Fruit fly (Drosophila melanogaster) whole organism: ENCODE measurements around the gene Snr1.

ENCODE experiments used
- CG8478 ChIP-seq: fragments of >200 bp; optimal IDR thresholded peaks from 2 replicates; lab custom pipeline; 2018; ENCODE audit warnings: inconsistent platforms
- Dll ChIP-seq: fragments of >200 bp; optimal IDR thresholded peaks from 2 replicates; lab custom pipeline; 2017
- EcR ChIP-seq, 2 experiments: fragments of >200 bp; optimal IDR thresholded peaks; 2 replicates each; lab custom pipeline; 2017; ENCODE audit warnings: missing biosample characterization in 2 of 2, missing genetic modification characterization in 2 of 2, missing genetic modification reagents in 2 of 2
- pan ChIP-seq: fragments of >200 bp; optimal IDR thresholded peaks from 2 replicates; lab custom pipeline; 2017
- usp ChIP-seq: fragments of >200 bp; optimal IDR thresholded peaks from 2 replicates; lab custom pipeline; 2017; ENCODE audit warnings: missing biosample characterization, missing genetic modification characterization, mixed read lengths

DNA sequence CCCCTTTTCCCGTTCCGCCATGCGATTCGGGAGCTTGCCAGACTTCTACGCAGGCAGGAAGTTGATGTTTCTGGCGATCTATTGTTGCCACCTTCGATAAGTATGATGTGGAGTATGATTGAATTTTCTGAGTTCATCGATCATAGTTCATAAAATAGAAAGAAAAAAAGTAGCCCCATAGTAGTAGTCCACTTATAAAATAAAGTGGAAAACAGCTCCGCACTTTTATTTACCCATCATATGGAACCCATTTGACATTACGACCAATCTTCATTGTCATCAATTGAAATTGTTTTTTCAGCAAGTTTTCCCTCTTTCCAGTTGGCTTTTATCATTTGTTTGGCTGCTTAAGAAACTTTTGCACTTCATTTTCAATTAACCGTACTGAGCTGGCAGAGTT is 43.6 kb upstream of the Snr1 start, which contains the start of gene CG12147:
- TF ChIP-seq Dll (lab: Kevin White, UChicago) (no peak), EcR (GFP tag; optimal IDR thresholded peaks at IDR 0.05; lab: Kevin White, UChicago) (no peak), usp (GFP tag; lab: Kevin White, UChicago) (no peak), pan (lab: Kevin White, UChicago) (no peak), CG8478 (lab: Kevin White, UChicago) (no peak)
